Worm (Caenorhabditis elegans) whole organism, L1 larva: ENCODE data around the gene vars-1.

Experiments used
- aly-2 ChIP-seq: fragments of 150-350 bp; optimal IDR thresholded peaks from 2 replicates; lab custom pipeline; 2014; ENCODE audit warnings: missing biosample characterization, missing genetic modification characterization
- jun-1 ChIP-seq: fragments of 150-350 bp; optimal IDR thresholded peaks from 2 replicates; lab custom pipeline; 2014; ENCODE audit warnings: missing biosample characterization, missing genetic modification reagents, missing genetic modification characterization
- mdl-1 ChIP-seq, 2 experiments: fragments of 150-350 bp; optimal IDR thresholded peaks; 2 replicates each; lab custom pipeline; 2014 to 2017; ENCODE audit warnings: missing biosample characterization in 2 of 2, missing genetic modification characterization in 2 of 2, inconsistent platforms in 1 of 2
- nhr-11 ChIP-seq: fragments of 150-350 bp; optimal IDR thresholded peaks from 2 replicates; lab custom pipeline; 2014; ENCODE audit warnings: missing biosample characterization, missing genetic modification characterization
- zag-1 ChIP-seq: fragments of 150-350 bp; optimal IDR thresholded peaks from 2 replicates; lab custom pipeline; 2014; ENCODE audit warnings: missing biosample characterization, missing genetic modification characterization

DNA sequence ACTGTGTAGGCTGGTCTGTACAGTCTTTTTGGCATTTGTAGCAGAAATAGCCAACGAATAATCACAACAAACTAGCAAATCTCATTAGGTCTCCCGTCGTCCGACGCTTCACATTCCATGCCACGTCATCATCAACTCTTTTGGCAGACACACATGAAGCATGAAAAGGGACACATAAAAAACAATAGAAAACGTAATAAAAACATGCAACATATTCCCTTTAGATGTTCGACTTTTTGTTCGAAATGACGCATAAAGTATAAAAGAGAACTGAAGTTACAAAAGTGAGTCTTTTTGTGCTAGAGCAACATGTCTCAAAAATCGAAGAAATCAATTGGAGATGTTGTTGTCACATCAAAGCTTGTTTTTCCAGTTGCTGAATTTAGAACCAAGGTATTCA, 20.6 kb downstream of the vars-1 start, which contains the start of gene sth-1:
- TF ChIP-seq mdl-1 (tag; optimal IDR thresholded peaks at IDR 0.05; lab: Kevin White, UChicago) (no peak), aly-2 (no peak), nhr-11 (tag; lab: Kevin White, UChicago) (no peak), zag-1 (tag; lab: Kevin White, UChicago) (no peak), jun-1 (tag; lab: Kevin White, UChicago) (no peak)
